Worm (Caenorhabditis elegans): ENCODE results near the gene C04C3.14.
A peak's percentile ranks its signal among the peaks of the same experiment; 100 is the strongest.
"Not testable (repeated sequence)": the region's sequence is repeated elsewhere in the genome, so short reads cannot be mapped to it uniquely, and the experiment has no call there.

The C04C3.14 gene

DNA sequence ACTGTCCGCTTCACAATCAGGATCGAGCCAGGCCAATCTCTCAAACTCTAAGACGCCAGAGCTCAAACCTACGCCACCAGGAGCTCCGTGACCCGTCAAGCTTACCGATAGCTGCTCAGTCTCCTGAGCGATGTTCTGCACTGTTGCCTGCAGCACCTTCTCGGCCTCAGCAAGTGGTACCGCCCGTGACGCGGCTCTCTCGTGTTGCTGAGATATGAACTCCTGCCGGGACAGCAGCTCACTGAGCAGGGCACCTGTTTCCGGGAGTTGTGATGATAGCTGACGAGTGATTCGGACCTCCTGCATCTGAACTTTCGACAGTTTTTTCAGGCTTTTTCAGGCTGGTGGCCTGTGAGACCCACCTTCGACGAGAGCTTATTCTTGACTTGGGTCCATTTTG is 2.4 kb downstream of the C04C3.14 start:
- TF ChIP-seq ztf-23 (GFP tag; IDR thresholded peaks at IDR 0.05) (no peak), T22C8.4 (GFP tag; IDR thresholded peaks at IDR 0.05) (no peak), tab-1 (GFP tag; IDR thresholded peaks at IDR 0.05) (no peak), ref-1 (GFP tag; conservative IDR thresholded peaks at IDR 0.05) (no peak), med-1 (GFP tag; optimal IDR thresholded peaks at IDR 0.05; ENCODE audit: insufficient read depth) (no peak), cog-1 (tag; optimal IDR thresholded peaks at IDR 0.05) (no peak), klf-2 (GFP tag; conservative IDR thresholded peaks at IDR 0.05) (no peak), ztf-29 (GFP tag; IDR thresholded peaks at IDR 0.05) (no peak), flt-1 (GFP tag; IDR thresholded peaks at IDR 0.05) (no peak)

DNA sequence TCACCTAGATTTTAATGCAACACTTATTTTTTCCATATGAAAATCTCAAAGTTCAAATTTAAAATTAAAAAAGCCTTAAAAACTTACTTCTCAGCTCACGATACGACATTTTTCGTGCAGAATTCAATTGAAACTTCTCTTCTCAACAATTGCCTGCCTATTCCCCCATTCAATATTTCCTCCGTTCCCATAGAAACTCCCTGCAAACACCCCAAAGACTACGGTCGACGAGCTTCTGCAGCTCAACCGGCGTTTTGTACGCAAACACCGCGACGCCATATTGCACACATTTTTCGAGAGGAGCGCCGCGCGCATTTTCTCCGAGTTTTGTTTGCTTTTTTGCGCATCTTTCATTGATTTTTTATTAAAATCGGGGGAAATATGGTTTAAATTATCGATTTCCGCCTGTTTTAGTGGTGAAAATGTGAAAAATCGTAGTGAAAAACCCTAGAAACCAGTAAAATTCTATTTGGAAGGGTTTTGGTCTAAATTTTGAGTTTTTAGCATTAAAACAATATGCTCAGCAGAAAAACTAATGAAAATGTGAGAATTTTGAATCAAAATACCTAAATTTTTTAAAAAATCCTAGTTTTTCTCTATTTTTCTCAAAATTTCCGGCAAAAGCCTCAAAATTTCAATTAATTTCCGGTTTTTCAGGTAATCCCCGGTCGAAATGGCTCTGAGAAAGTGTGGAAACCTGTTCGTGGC is 3.5 kb downstream of the C04C3.14 start, which contains the start of the genes dyf-3 and pdhb-1:
dyf-3 (minus strand) TSS at position 217 of the 708 bp plus-strand sequence.
pdhb-1 (plus strand) TSS at position 658 of the 708 bp plus-strand sequence.
- TF ChIP-seq med-1 (GFP tag; optimal IDR thresholded peaks at IDR 0.05; ENCODE audit: insufficient read depth) (no peak), tab-1 (GFP tag; IDR thresholded peaks at IDR 0.05) (0 out of 2 replicates have a peak, but pooled peaks have one; percentile 41), ztf-29 (GFP tag; IDR thresholded peaks at IDR 0.05) (peak; percentile 84)

DNA sequence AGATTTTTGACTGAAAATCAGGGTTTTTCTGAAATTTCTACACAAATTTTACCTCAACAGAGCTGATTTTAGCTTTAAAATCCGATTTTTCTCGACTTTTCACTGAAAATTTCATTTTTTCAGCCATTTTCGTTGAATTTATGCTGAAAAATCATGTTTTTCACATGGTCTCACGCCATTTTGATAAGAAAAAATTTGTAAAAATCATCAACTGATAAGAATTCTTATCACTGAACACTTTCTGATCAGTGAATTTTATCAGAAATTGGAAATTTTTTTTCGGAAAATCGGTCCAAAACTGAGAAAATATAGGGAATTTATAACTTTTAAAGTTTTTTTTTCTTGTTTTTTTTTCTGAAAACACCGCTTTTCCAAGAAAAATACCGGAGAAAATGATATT is 5.3 kb downstream of the C04C3.14 start:
- TF ChIP-seq klf-2 (GFP tag; conservative IDR thresholded peaks at IDR 0.05) (no peak), flt-1 (GFP tag; IDR thresholded peaks at IDR 0.05) (no peak), ztf-23 (GFP tag; IDR thresholded peaks at IDR 0.05) (no peak), cog-1 (tag; optimal IDR thresholded peaks at IDR 0.05) (no peak), T22C8.4 (GFP tag; IDR thresholded peaks at IDR 0.05) (no peak), ztf-29 (GFP tag; IDR thresholded peaks at IDR 0.05) (no peak), ref-1 (GFP tag; conservative IDR thresholded peaks at IDR 0.05) (no peak), med-1 (GFP tag; optimal IDR thresholded peaks at IDR 0.05; ENCODE audit: insufficient read depth) (no peak), tab-1 (GFP tag; IDR thresholded peaks at IDR 0.05) (no peak)

DNA sequence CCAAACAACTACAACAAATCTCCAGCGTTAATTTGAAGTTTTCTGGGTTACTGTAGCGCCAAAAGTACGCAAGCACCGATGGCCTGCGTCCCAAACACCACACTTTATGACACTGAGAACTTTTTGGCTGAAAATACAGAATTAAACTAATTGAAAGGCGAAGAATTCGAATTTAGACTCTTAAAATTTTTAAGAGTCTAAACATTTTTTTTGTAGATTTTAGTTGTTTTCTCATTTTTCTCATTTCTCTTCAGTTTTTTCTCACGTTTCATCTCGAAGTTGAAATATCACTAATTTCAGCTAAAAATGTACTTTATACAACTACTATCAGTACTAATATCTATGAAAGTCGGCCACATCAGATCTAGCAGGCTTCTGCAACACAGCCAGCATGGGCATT is 19.7 kb downstream of the C04C3.14 start, which contains the start of gene lgc-9:
lgc-9 (plus strand) TSS at position 301 of the 400 bp plus-strand sequence.
- TF ChIP-seq med-1 (GFP tag; optimal IDR thresholded peaks at IDR 0.05; ENCODE audit: insufficient read depth) = no peak
- TF ChIP-seq klf-2 (GFP tag; conservative IDR thresholded peaks at IDR 0.05) = no peak
- TF ChIP-seq ztf-23 (GFP tag; IDR thresholded peaks at IDR 0.05) = no peak
- no peak for TF ChIP-seq T22C8.4 (GFP tag; IDR thresholded peaks at IDR 0.05)
- TF ChIP-seq cog-1 (tag; optimal IDR thresholded peaks at IDR 0.05) = no peak
- TF ChIP-seq ztf-29 (GFP tag; IDR thresholded peaks at IDR 0.05) = no peak
- TF ChIP-seq flt-1 (GFP tag; IDR thresholded peaks at IDR 0.05) = no peak
- TF ChIP-seq ref-1 (GFP tag; conservative IDR thresholded peaks at IDR 0.05) = no peak
- TF ChIP-seq tab-1 (GFP tag; IDR thresholded peaks at IDR 0.05) = no peak

DNA sequence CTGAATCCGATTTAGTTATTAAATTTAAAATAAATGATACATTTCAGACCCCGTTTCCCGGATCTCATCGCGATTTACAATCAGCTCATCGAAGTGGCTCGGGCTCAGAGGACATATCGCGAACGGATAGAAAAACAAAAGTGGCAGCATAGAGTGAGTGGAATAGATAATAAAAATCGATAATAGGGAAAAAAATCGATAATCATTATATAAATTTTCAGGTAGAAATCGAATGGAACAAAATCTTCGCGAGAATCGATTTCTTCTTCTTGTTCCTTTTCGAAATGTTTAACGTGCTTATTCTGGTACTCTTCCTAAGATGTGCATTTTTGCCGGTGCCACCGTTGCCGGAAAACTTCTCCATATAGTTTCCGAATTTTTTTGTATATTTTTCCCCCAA is 23.1 kb downstream of the C04C3.14 start:
- TF ChIP-seq T22C8.4 (GFP tag; IDR thresholded peaks at IDR 0.05) (peak; percentile 59; the same call in 1 of the 2 replicates), klf-2 (GFP tag; conservative IDR thresholded peaks at IDR 0.05) (no peak), flt-1 (GFP tag; IDR thresholded peaks at IDR 0.05) (no peak)

DNA sequence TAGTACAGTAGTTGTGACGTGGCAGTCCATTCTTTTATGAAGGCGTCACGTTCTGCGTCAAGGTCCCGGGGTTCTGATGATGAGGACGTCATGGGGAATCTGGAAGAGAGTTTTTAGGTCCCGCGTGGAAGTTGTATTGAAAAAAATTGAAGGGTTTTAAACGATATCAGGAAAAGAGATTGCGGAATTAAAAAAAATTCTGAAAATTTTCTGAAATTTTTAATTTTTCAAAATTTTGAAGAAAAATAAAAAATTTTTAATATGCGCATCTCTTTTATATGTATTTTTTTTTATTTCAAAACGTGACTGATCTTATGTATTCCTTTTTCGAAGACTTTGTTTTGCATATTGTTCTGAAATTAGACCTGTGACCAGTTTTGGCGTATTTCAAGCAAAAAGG is 26.8 kb downstream of the C04C3.14 start, which contains the start of gene C04C3.6:
C04C3.6 (minus strand) TSS at position 101 of the 400 bp plus-strand sequence.
- TF ChIP-seq med-1 (GFP tag; optimal IDR thresholded peaks at IDR 0.05; ENCODE audit: insufficient read depth) (no peak), ref-1 (GFP tag; conservative IDR thresholded peaks at IDR 0.05) (no peak), T22C8.4 (GFP tag; IDR thresholded peaks at IDR 0.05) (no peak), flt-1 (GFP tag; IDR thresholded peaks at IDR 0.05) (no peak), tab-1 (GFP tag; IDR thresholded peaks at IDR 0.05) (no peak), ztf-29 (GFP tag; IDR thresholded peaks at IDR 0.05) (no peak), ztf-23 (GFP tag; IDR thresholded peaks at IDR 0.05) (no peak), klf-2 (GFP tag; conservative IDR thresholded peaks at IDR 0.05) (no peak), cog-1 (tag; optimal IDR thresholded peaks at IDR 0.05) (no peak)

DNA sequence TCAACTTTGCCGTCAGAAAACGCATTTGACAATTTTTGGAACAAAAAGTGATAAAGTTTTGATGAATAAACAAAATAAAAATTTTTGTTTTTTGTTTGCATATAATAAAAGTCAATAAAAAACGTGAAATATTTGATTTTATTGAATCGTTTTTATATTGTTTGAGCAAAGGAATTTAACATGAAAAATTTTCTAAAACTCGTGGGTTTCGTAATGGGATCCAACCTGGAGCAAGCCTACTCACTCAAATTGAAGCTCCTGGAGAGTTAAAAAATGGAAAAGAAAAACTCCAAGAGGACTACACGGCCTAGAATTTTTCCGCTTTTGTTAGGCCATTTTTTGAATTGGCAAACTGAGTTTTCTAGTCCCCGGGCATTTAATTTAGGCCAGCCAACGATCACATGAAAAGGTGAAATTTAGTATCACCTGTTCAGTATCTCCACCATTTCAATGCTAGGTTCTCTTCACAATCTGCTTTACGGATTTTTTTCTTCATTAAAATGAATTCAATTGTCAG is 32.8 kb downstream of the C04C3.14 start, which contains the start of the genes C04C3.9 and srz-60:
C04C3.9 (minus strand) TSS at position 101 of the 517 bp plus-strand sequence.
srz-60 (plus strand) TSS at position 467 of the 517 bp plus-strand sequence.
- TF ChIP-seq flt-1 (GFP tag; IDR thresholded peaks at IDR 0.05) (no peak), ztf-23 (GFP tag; IDR thresholded peaks at IDR 0.05) (no peak), cog-1 (tag; optimal IDR thresholded peaks at IDR 0.05) (no peak), med-1 (GFP tag; optimal IDR thresholded peaks at IDR 0.05; ENCODE audit: insufficient read depth) (no peak), klf-2 (GFP tag; conservative IDR thresholded peaks at IDR 0.05) (no peak), tab-1 (GFP tag; IDR thresholded peaks at IDR 0.05) (no peak), ztf-29 (GFP tag; IDR thresholded peaks at IDR 0.05) (no peak), T22C8.4 (GFP tag; IDR thresholded peaks at IDR 0.05) (no peak), ref-1 (GFP tag; conservative IDR thresholded peaks at IDR 0.05) (no peak)

DNA sequence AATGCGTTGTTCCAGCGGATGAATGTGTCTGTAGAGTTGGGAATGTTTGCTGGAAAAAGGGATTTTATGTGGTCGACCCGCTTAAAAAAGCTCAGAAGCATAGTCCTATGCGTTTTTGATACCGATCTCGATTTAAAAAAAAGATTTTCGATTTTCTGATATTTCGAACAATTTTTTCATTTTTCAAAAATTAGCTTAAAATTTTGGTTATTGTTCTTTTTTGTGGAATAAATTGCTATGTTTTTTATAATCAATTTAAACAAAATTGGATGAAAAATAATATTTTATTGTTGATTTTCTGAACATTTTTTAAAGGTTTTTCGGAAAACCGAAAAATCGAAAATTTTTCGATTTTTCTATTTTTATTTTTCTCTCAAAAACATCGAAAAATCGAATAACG is 37.7 kb downstream of the C04C3.14 start, which contains the start of gene C04C3.7:
C04C3.7 (minus strand) TSS at position 101 of the 400 bp plus-strand sequence.
- not testable (repeated sequence) for TF ChIP-seq ref-1 (GFP tag; conservative IDR thresholded peaks at IDR 0.05); ztf-29 (GFP tag; IDR thresholded peaks at IDR 0.05); flt-1 (GFP tag; IDR thresholded peaks at IDR 0.05)

DNA sequence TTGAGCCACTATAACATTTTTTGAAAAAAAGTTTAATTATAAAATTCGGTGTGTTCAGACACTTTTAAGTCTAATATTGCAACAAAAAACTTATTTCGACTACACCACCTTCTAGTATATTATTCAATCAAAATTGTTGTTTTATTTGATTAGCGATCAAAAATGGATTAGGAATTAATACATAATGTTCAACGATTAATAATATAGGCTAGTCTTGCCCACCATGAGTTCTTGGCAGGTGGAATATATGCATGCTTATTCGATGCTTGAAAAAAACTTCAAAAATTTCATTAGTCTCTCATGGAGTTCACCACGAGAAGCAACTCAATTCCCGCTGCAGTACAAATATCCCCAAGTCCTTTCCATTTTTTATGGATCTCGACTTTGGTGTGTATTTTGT is 40.3 kb downstream of the C04C3.14 start, which contains the start of gene srz-32:
srz-32 (plus strand) TSS at position 301 of the 400 bp plus-strand sequence.
- TF ChIP-seq ztf-29 (GFP tag; IDR thresholded peaks at IDR 0.05) (no peak), tab-1 (GFP tag; IDR thresholded peaks at IDR 0.05) (no peak), T22C8.4 (GFP tag; IDR thresholded peaks at IDR 0.05) (no peak), ref-1 (GFP tag; conservative IDR thresholded peaks at IDR 0.05) (no peak), ztf-23 (GFP tag; IDR thresholded peaks at IDR 0.05) (no peak), cog-1 (tag; optimal IDR thresholded peaks at IDR 0.05) (no peak), med-1 (GFP tag; optimal IDR thresholded peaks at IDR 0.05; ENCODE audit: insufficient read depth) (no peak), flt-1 (GFP tag; IDR thresholded peaks at IDR 0.05) (no peak), klf-2 (GFP tag; conservative IDR thresholded peaks at IDR 0.05) (no peak)

All from whole organism, midembryonic.